Worm (Caenorhabditis elegans) whole organism, L2 larva: ENCODE data around the gene rpl-34.

Experiments
- ZK546.5 ChIP-seq: sonication (generic microtip); optimal IDR thresholded peaks from 2 replicates; lab custom pipeline; 2017; ENCODE audit warnings: missing biosample characterization, missing genetic modification characterization
- blmp-1 ChIP-seq: sonication (generic microtip); optimal IDR thresholded peaks from 2 replicates; lab custom pipeline; 2017; ENCODE audit warnings: missing genetic modification characterization, mild to moderate bottlenecking, missing compliant biosample characterization, antibody characterized with exemption, moderate library complexity; ENCODE audit not compliant: insufficient read depth
- egl-27 ChIP-seq: sonication (generic microtip); optimal IDR thresholded peaks from 3 replicates; lab custom pipeline; 2017; ENCODE audit warnings: missing biosample characterization, missing genetic modification reagents, missing genetic modification characterization
- nhr-237 ChIP-seq: fragments of 150-350 bp; optimal IDR thresholded peaks from 2 replicates; lab custom pipeline; 2014; ENCODE audit warnings: missing biosample characterization, missing genetic modification characterization
- nhr-77 ChIP-seq: fragments of 150-350 bp; optimal IDR thresholded peaks from 2 replicates; lab custom pipeline; 2014; ENCODE audit warnings: missing biosample characterization, missing genetic modification characterization
- ztf-11 ChIP-seq: sonication (generic microtip); optimal IDR thresholded peaks from 2 replicates; lab custom pipeline; 2017; ENCODE audit warnings: missing biosample characterization, missing genetic modification characterization

ce11 chrIV:12290744-12291143 is 21.9 kb downstream of the rpl-34 start, which contains the start of gene C42C1.8:
- no peak for TF ChIP-seq nhr-237 (tag; lab: Kevin White, UChicago)
- no peak for TF ChIP-seq nhr-77 (tag; lab: Kevin White, UChicago)
- no peak for TF ChIP-seq ztf-11 (tag; lab: Kevin White, UChicago)
- TF ChIP-seq ZK546.5 (tag; lab: Kevin White, UChicago), result no peak
- TF ChIP-seq blmp-1 (tag; lab: Kevin White, UChicago), result no peak
- no peak for TF ChIP-seq egl-27 (tag; lab: Kevin White, UChicago)
